Worm (Caenorhabditis elegans): ENCODE results near the gene ric-3.

ric-3 gene

DNA sequence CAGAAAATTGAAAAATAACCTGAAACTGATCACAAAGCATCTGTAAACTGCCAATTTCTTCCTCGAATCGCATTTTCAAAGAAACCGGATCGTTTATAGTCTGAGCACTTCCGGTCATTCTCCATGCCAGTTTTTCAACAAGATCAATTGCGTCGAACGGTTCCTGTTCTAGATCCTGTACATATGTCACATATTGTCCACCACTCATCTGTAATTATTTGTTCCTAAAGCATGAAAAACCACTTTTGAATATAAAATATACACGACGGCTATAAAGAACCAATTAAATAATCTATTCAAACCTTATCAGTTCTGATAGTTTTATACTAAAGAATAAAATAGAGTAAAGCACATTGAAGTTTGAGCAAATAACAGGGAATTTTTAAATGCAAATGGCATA lies 35.8 kb upstream of the ric-3 start, which contains the start of gene sec-10:
Gene sec-10, minus strand, starts transcription at position 208 of the 400 bp plus-strand sequence.
- TF ChIP-seq spr-1 (tag; optimal IDR thresholded peaks at IDR 0.05) (no peak), Y75B8A.6 (GFP tag; IDR thresholded peaks at IDR 0.05) (no peak), skn-1 (tag; optimal IDR thresholded peaks at IDR 0.05) (no peak), mxl-2 (GFP tag; conservative IDR thresholded peaks at IDR 0.05) (no peak), tra-1 (GFP tag; IDR thresholded peaks at IDR 0.05) (no peak), mep-1 (tag; optimal IDR thresholded peaks at IDR 0.05) (no peak), egl-27 (tag; optimal IDR thresholded peaks at IDR 0.05) (no peak), nhr-25 (tag; optimal IDR thresholded peaks at IDR 0.05; ENCODE audit: borderline replicate concordance, insufficient read depth) (no peak), zfp-3 (GFP tag; conservative IDR thresholded peaks at IDR 0.05) (peak; percentile 60; the same call in 1 of the 2 replicates), F10B5.3 (tag; optimal IDR thresholded peaks at IDR 0.05) (no peak), nhr-11 (tag; optimal IDR thresholded peaks at IDR 0.05) (no peak), tag-97 (GFP tag; IDR thresholded peaks at IDR 0.05) (no peak), Y5F2A.4 (GFP tag; optimal IDR thresholded peaks at IDR 0.05) (no peak), php-3 (GFP tag; IDR thresholded peaks at IDR 0.05) (peak; percentile 63), madf-9 (GFP tag; conservative IDR thresholded peaks at IDR 0.05) (no peak), ZK337.2 (GFP tag; IDR thresholded peaks at IDR 0.05) (no peak), F49E8.2 (tag; optimal IDR thresholded peaks at IDR 0.05; ENCODE audit: borderline replicate concordance) (no peak), Y105C5A.15 (GFP tag; IDR thresholded peaks at IDR 0.05) (no peak), nhr-42 (GFP tag; IDR thresholded peaks at IDR 0.05) (no peak), mes-2 (tag; optimal IDR thresholded peaks at IDR 0.05; ENCODE audit: poor library complexity, severe bottlenecking) (no peak), lin-13 (GFP tag; optimal IDR thresholded peaks at IDR 0.05) (no peak), ces-1 (GFP tag; optimal IDR thresholded peaks at IDR 0.05) (no peak), nhr-237 (tag; optimal IDR thresholded peaks at IDR 0.05) (no peak), unc-130 (GFP tag; optimal IDR thresholded peaks at IDR 0.05) (no peak), R02D3.7 (tag; optimal IDR thresholded peaks at IDR 0.05) (no peak), lin-29 (GFP tag; IDR thresholded peaks at IDR 0.05) (no peak), zfp-2 (tag; optimal IDR thresholded peaks at IDR 0.05) (no peak), mdl-1 (tag; optimal IDR thresholded peaks at IDR 0.05) (no peak), lin-38 (GFP tag; IDR thresholded peaks at IDR 0.05) (peak; percentile 43; the same call in 1 of the 2 replicates), dmd-8 (GFP tag; IDR thresholded peaks at IDR 0.05) (no peak), lir-3 (tag; optimal IDR thresholded peaks at IDR 0.05) (no peak), T20F7.1 (GFP tag; optimal IDR thresholded peaks at IDR 0.05) (no peak), zip-11 (GFP tag; IDR thresholded peaks at IDR 0.05) (no peak), rbr-2 (tag; optimal IDR thresholded peaks at IDR 0.05) (no peak), lin-39 (tag; optimal IDR thresholded peaks at IDR 0.05) (no peak), daf-8 (GFP tag; IDR thresholded peaks at IDR 0.05) (no peak), zag-1 (tag; optimal IDR thresholded peaks at IDR 0.05) (no peak), daf-16 (GFP tag; optimal IDR thresholded peaks at IDR 0.05) (no peak), daf-16 (tag; optimal IDR thresholded peaks at IDR 0.05) (peak; percentile 42), arid-1 (GFP tag; conservative IDR thresholded peaks at IDR 0.05) (0 out of 2 replicates have a peak, but pooled peaks have one; percentile 33), aha-1 (tag) (no peak), mdt-29 (GFP tag; IDR thresholded peaks at IDR 0.05) (no peak), dpl-1 (GFP tag; optimal IDR thresholded peaks at IDR 0.05) (no peak), cey-2 (tag; optimal IDR thresholded peaks at IDR 0.05; ENCODE audit: borderline replicate concordance, insufficient read depth) (no peak), F37D6.2 (tag; optimal IDR thresholded peaks at IDR 0.05) (no peak), hif-1 (tag; optimal IDR thresholded peaks at IDR 0.05) (no peak), ZK546.5 (tag; optimal IDR thresholded peaks at IDR 0.05) (no peak), ceh-82 (tag; optimal IDR thresholded peaks at IDR 0.05) (no peak), ztf-7 (tag; optimal IDR thresholded peaks at IDR 0.05) (no peak), hlh-11 (tag; optimal IDR thresholded peaks at IDR 0.05) (no peak), nhr-102 (tag; optimal IDR thresholded peaks at IDR 0.05) (no peak), nhr-41 (GFP tag; IDR thresholded peaks at IDR 0.05) (no peak)
